Worm (Caenorhabditis elegans) whole organism, L2 larva: Measurements from ENCODE around the gene vha-18.

Experiments used
- C34F6.9 ChIP-seq: fragments of 150-350 bp; optimal IDR thresholded peaks from 2 replicates; lab custom pipeline; 2014; ENCODE audit warnings: missing biosample characterization, missing genetic modification characterization
- F13H6.1 ChIP-seq: sonication (generic microtip); optimal IDR thresholded peaks from 2 replicates; lab custom pipeline; 2016; ENCODE audit warnings: missing genetic modification characterization, missing compliant biosample characterization
- R02D3.7 ChIP-seq: fragments of 150-350 bp; optimal IDR thresholded peaks from 2 replicates; lab custom pipeline; 2014; ENCODE audit warnings: missing biosample characterization, missing genetic modification characterization
- ZK546.5 ChIP-seq: sonication (generic microtip); optimal IDR thresholded peaks from 2 replicates; lab custom pipeline; 2017; ENCODE audit warnings: missing biosample characterization, missing genetic modification characterization
- aly-2 ChIP-seq: fragments of 150-350 bp; optimal IDR thresholded peaks from 2 replicates; lab custom pipeline; 2014; ENCODE audit warnings: missing biosample characterization, missing genetic modification characterization
- blmp-1 ChIP-seq: sonication (generic microtip); optimal IDR thresholded peaks from 2 replicates; lab custom pipeline; 2017; ENCODE audit warnings: missing genetic modification characterization, mild to moderate bottlenecking, missing compliant biosample characterization, antibody characterized with exemption, moderate library complexity; ENCODE audit not compliant: insufficient read depth
- ceh-82 ChIP-seq: fragments of 150-350 bp; optimal IDR thresholded peaks from 2 replicates; lab custom pipeline; 2014; ENCODE audit warnings: missing biosample characterization, missing genetic modification characterization
- dmd-4 ChIP-seq: sonication (generic microtip); optimal IDR thresholded peaks from 2 replicates; lab custom pipeline; 2017; ENCODE audit warnings: missing biosample characterization, missing genetic modification characterization
- egl-27 ChIP-seq: sonication (generic microtip); optimal IDR thresholded peaks from 3 replicates; lab custom pipeline; 2017; ENCODE audit warnings: missing biosample characterization, missing genetic modification reagents, missing genetic modification characterization
- elt-3 ChIP-seq: sonication (generic microtip); optimal IDR thresholded peaks from 2 replicates; lab custom pipeline; 2017; ENCODE audit warnings: missing biosample characterization, missing genetic modification characterization
- fos-1 ChIP-seq: fragments of 150-350 bp; optimal IDR thresholded peaks from 2 replicates; lab custom pipeline; 2014; ENCODE audit warnings: missing biosample characterization, missing genetic modification characterization
- gmeb-1 ChIP-seq: fragments of 150-350 bp; optimal IDR thresholded peaks from 2 replicates; lab custom pipeline; 2014; ENCODE audit warnings: missing biosample characterization, missing genetic modification characterization
- lin-11 ChIP-seq: fragments of 150-350 bp; sonication (generic microtip); optimal IDR thresholded peaks from 2 replicates; lab custom pipeline; 2014; ENCODE audit warnings: missing biosample characterization, missing genetic modification characterization, inconsistent platforms, mixed read lengths
- lin-13 ChIP-seq: fragments of 150-350 bp; optimal IDR thresholded peaks from 2 replicates; lab custom pipeline; 2014; ENCODE audit warnings: missing biosample characterization, missing genetic modification reagents, missing genetic modification characterization
- mbf-1 ChIP-seq: sonication (generic microtip); optimal IDR thresholded peaks from 2 replicates; lab custom pipeline; 2017; ENCODE audit warnings: missing biosample characterization, missing genetic modification characterization
- mdl-1 ChIP-seq, 2 experiments: fragments of 150-350 bp in 1 of 2; sonication (generic microtip) in 1 of 2; optimal IDR thresholded peaks; 2 replicates each; lab custom pipeline; 2017; ENCODE audit warnings: missing biosample characterization in 2 of 2, missing genetic modification characterization in 2 of 2
- nhr-11 ChIP-seq: fragments of 150-350 bp; optimal IDR thresholded peaks from 2 replicates; lab custom pipeline; 2014; ENCODE audit warnings: missing biosample characterization, missing genetic modification characterization
- nhr-21 ChIP-seq: fragments of 150-350 bp; optimal IDR thresholded peaks from 2 replicates; lab custom pipeline; 2014; ENCODE audit warnings: missing biosample characterization, missing genetic modification characterization
- nhr-23 ChIP-seq: fragments of 150-350 bp; optimal IDR thresholded peaks from 2 replicates; lab custom pipeline; 2014; ENCODE audit warnings: missing biosample characterization, missing genetic modification reagents, missing genetic modification characterization
- nhr-25 ChIP-seq: fragments of 150-350 bp; sonication (generic microtip); optimal IDR thresholded peaks from 3 replicates; lab custom pipeline; 2014; ENCODE audit warnings: missing biosample characterization, missing genetic modification characterization
- nhr-6 ChIP-seq: fragments of 150-350 bp; optimal IDR thresholded peaks from 2 replicates; lab custom pipeline; 2014; ENCODE audit warnings: missing biosample characterization, missing genetic modification characterization
- sem-4 ChIP-seq: fragments of 150-350 bp; optimal IDR thresholded peaks from 2 replicates; lab custom pipeline; 2014; ENCODE audit warnings: missing biosample characterization, missing genetic modification reagents, missing genetic modification characterization
- skn-1 ChIP-seq: sonication (generic microtip); optimal IDR thresholded peaks from 2 replicates; lab custom pipeline; 2017; ENCODE audit warnings: missing biosample characterization, missing genetic modification characterization
- sma-3 ChIP-seq: sonication (generic microtip); optimal IDR thresholded peaks from 2 replicates; lab custom pipeline; 2016; ENCODE audit warnings: missing genetic modification reagents, missing genetic modification characterization, missing compliant biosample characterization
- sma-9 ChIP-seq, 2 experiments: fragments of 150-350 bp in 1 of 2; sonication (generic microtip) in 1 of 2; optimal IDR thresholded peaks; 2 replicates each; lab custom pipeline; 2014 to 2016; ENCODE audit warnings: missing genetic modification characterization in 2 of 2, mild to moderate bottlenecking in 1 of 2, missing biosample characterization in 1 of 2, missing compliant biosample characterization in 1 of 2, missing genetic modification reagents in 1 of 2, moderate library complexity in 1 of 2
- snpc-4 ChIP-seq: fragments of 150-350 bp; optimal IDR thresholded peaks from 2 replicates; lab custom pipeline; 2014; ENCODE audit warnings: missing biosample characterization, missing genetic modification characterization
- unc-39 ChIP-seq: fragments of 150-350 bp; optimal IDR thresholded peaks from 2 replicates; lab custom pipeline; 2014; ENCODE audit warnings: missing biosample characterization, missing genetic modification characterization
- unc-55 ChIP-seq: fragments of 150-350 bp; sonication (generic microtip); optimal IDR thresholded peaks from 3 replicates; lab custom pipeline; 2014; ENCODE audit warnings: missing biosample characterization, missing genetic modification reagents, missing genetic modification characterization
- unc-62 ChIP-seq: fragments of 150-350 bp; optimal IDR thresholded peaks from 2 replicates; lab custom pipeline; 2014; ENCODE audit warnings: missing biosample characterization, missing genetic modification reagents, missing genetic modification characterization
- zag-1 ChIP-seq: fragments of 150-350 bp; optimal IDR thresholded peaks from 2 replicates; lab custom pipeline; 2014; ENCODE audit warnings: missing biosample characterization, missing genetic modification characterization
- ztf-1 ChIP-seq: fragments of 200-800 bp; sonication (Bioruptor generic); conservative IDR thresholded peaks from 2 replicates; pipeline ENCODE4 v1.3.6; 2022; ENCODE audit warnings: missing genetic modification characterization, missing compliant biosample characterization

The vha-18 gene

ce11 chrV:8406155-8406554 is 7.1 kb downstream of the vha-18 start:
- TF ChIP-seq sma-3 (GFP tag; lab: Kevin White, UChicago) = no peak
- TF ChIP-seq lin-11 = no peak
- TF ChIP-seq nhr-25 (tag; lab: Kevin White, UChicago) = peak; percentile 24

ce11 chrV:8404339-8404738 is 8.9 kb downstream of the vha-18 start:
- TF ChIP-seq skn-1 (tag; lab: Kevin White, UChicago) (no peak), unc-39 (tag; lab: Kevin White, UChicago) (no peak), nhr-23 (tag; lab: Kevin White, UChicago) (no peak), blmp-1 (tag; lab: Kevin White, UChicago) (peak; percentile 15), sma-9 (GFP tag; optimal IDR thresholded peaks at IDR 0.05; lab: Kevin White, UChicago) (peak; percentile 24), sma-9 (tag; optimal IDR thresholded peaks at IDR 0.05; lab: Kevin White, UChicago) (no peak), nhr-25 (tag; lab: Kevin White, UChicago) (no peak), mbf-1 (tag; lab: Kevin White, UChicago) (no peak)

- TF ChIP-seq zag-1 (no peak), fos-1 (tag; lab: Kevin White, UChicago) (peak; percentile 10)
Measured at ce11 chrV:8403916-8404315, 9.4 kb downstream of the vha-18 start.

- TF ChIP-seq unc-55 (GFP tag; lab: Kevin White, UChicago) = no peak
- peak; percentile 60 for TF ChIP-seq F13H6.1
- peak; percentile 2 for TF ChIP-seq nhr-21 (tag; lab: Kevin White, UChicago)
Measured at ce11 chrV:8403152-8403551, 10.1 kb downstream of the vha-18 start.

ce11 chrV:8402392-8402791 is 10.9 kb downstream of the vha-18 start, which contains the start of gene F52E1.9:
Gene F52E1.9 (minus strand): TSS chrV:8402669.
- no peak for TF ChIP-seq dmd-4 (tag; lab: Kevin White, UChicago)
- no peak for TF ChIP-seq gmeb-1
- no peak for TF ChIP-seq lin-13 (GFP tag; lab: Kevin White, UChicago)
- peak; percentile 17 for TF ChIP-seq sma-9 (GFP tag; optimal IDR thresholded peaks at IDR 0.05; lab: Kevin White, UChicago)
- TF ChIP-seq sma-9 (tag; optimal IDR thresholded peaks at IDR 0.05; lab: Kevin White, UChicago) = no peak
- TF ChIP-seq fos-1 (tag; lab: Kevin White, UChicago) = peak; percentile 60
- TF ChIP-seq, all 48 proteins: peak for 2

ce11 chrV:8401267-8401666 is 12.0 kb downstream of the vha-18 start:
- TF ChIP-seq egl-27 (tag; lab: Kevin White, UChicago) (no peak), sma-3 (GFP tag; lab: Kevin White, UChicago) (no peak), ZK546.5 (tag; lab: Kevin White, UChicago) (no peak), gmeb-1 (no peak), nhr-21 (tag; lab: Kevin White, UChicago) (peak; percentile 20), elt-3 (tag; lab: Kevin White, UChicago) (no peak), F13H6.1 (no peak)

- TF ChIP-seq unc-62 (no peak), sem-4 (no peak), nhr-11 (tag; lab: Kevin White, UChicago) (no peak), lin-13 (GFP tag; lab: Kevin White, UChicago) (no peak), skn-1 (tag; lab: Kevin White, UChicago) (no peak), C34F6.9 (no peak), R02D3.7 (tag; lab: Kevin White, UChicago) (no peak), fos-1 (tag; lab: Kevin White, UChicago) (no peak), ZK546.5 (tag; lab: Kevin White, UChicago) (no peak), aly-2 (tag; lab: Kevin White, UChicago) (no peak), ztf-1 (GFP tag; lab: Robert Waterston, UW) (no peak), mdl-1 (tag; optimal IDR thresholded peaks at IDR 0.05; lab: Kevin White, UChicago) (no peak), nhr-6 (tag; lab: Kevin White, UChicago) (no peak), snpc-4 (tag; lab: Kevin White, UChicago) (no peak), egl-27 (tag; lab: Kevin White, UChicago) (no peak), ceh-82 (no peak)
Measured at ce11 chrV:8400808-8401207, 12.5 kb downstream of the vha-18 start.
